Worm (Caenorhabditis elegans) whole organism, L1 larva: ENCODE measurements around the gene metl-2.
A peak's percentile ranks its signal among the peaks of the same experiment; 100 is the strongest.

Experiments used
- C04F5.9 ChIP-seq: sonication (generic microtip); optimal IDR thresholded peaks from 2 replicates; lab custom pipeline; 2016; ENCODE audit warnings: missing genetic modification characterization, missing compliant biosample characterization
- C16A3.4 ChIP-seq: fragments of 150-350 bp; optimal IDR thresholded peaks from 2 replicates; lab custom pipeline; 2014; ENCODE audit warnings: missing biosample characterization, missing genetic modification characterization
- aly-2 ChIP-seq: fragments of 150-350 bp; optimal IDR thresholded peaks from 2 replicates; lab custom pipeline; 2014; ENCODE audit warnings: missing biosample characterization, missing genetic modification characterization
- ama-1 ChIP-seq: fragments of 150-350 bp; optimal IDR thresholded peaks from 2 replicates; lab custom pipeline; 2014
- ceh-63 ChIP-seq: fragments of 200-800 bp; sonication (Bioruptor generic); optimal IDR thresholded peaks from 2 replicates; lab custom pipeline; 2018; ENCODE audit warnings: mild to moderate bottlenecking, missing genetic modification characterization, missing compliant biosample characterization
- ceh-8 ChIP-seq: fragments of 200-800 bp; sonication (Bioruptor generic); optimal IDR thresholded peaks from 2 replicates; lab custom pipeline; 2018; ENCODE audit warnings: mild to moderate bottlenecking, missing genetic modification characterization, moderate library complexity, missing compliant biosample characterization
- ceh-82 ChIP-seq, 3 experiments: fragments of 150-350 bp in 1 of 3; sonication (generic microtip) in 2 of 3; optimal IDR thresholded peaks; 2 replicates each; lab custom pipeline; 2014 to 2017; ENCODE audit warnings: missing biosample characterization in 3 of 3, missing genetic modification characterization in 3 of 3
- dpl-1 ChIP-seq, 3 experiments: fragments of 150-350 bp in 2 of 3; sonication (generic microtip) in 1 of 3; optimal IDR thresholded peaks; 2 replicates each; lab custom pipeline; 2014 to 2017; ENCODE audit warnings: missing biosample characterization in 3 of 3, missing genetic modification characterization in 3 of 3, missing genetic modification reagents in 3 of 3
- egl-13 ChIP-seq: sonication (generic microtip); optimal IDR thresholded peaks from 2 replicates; lab custom pipeline; 2016; ENCODE audit warnings: missing genotype, missing genetic modification reagents, missing genetic modification characterization, missing compliant biosample characterization
- elt-3 ChIP-seq, 6 experiments: fragments of 150-350 bp in 1 of 6; sonication (generic microtip); optimal IDR thresholded peaks; 2 replicates each; lab custom pipeline; 2017 to 2018; ENCODE audit warnings: missing biosample characterization in 6 of 6, missing genetic modification characterization in 6 of 6, inconsistent platforms in 1 of 6
- ets-5 ChIP-seq: fragments of 200-800 bp; sonication (Bioruptor generic); IDR thresholded peaks from 2 replicates; pipeline ENCODE4 v1.3.6; 2022; ENCODE audit warnings: missing genetic modification characterization, missing compliant biosample characterization
- fkh-10 ChIP-seq: sonication (generic microtip); optimal IDR thresholded peaks from 2 replicates; lab custom pipeline; 2017; ENCODE audit warnings: missing biosample characterization, missing genetic modification reagents, missing genetic modification characterization
- fkh-4 ChIP-seq: sonication (generic microtip); optimal IDR thresholded peaks from 2 replicates; lab custom pipeline; 2016; ENCODE audit warnings: missing compliant biosample characterization, missing genetic modification characterization, borderline replicate concordance
- fkh-8 ChIP-seq: sonication (generic microtip); optimal IDR thresholded peaks from 2 replicates; lab custom pipeline; 2016; ENCODE audit warnings: mild to moderate bottlenecking, missing genetic modification characterization, missing compliant biosample characterization
- fos-1 ChIP-seq: fragments of 150-350 bp; optimal IDR thresholded peaks from 2 replicates; lab custom pipeline; 2014; ENCODE audit warnings: missing biosample characterization, missing genetic modification characterization
- grh-1 ChIP-seq: fragments of 200-800 bp; sonication (Bioruptor generic); IDR thresholded peaks from 2 replicates; pipeline ENCODE4 v1.3.6; 2022; ENCODE audit warnings: missing genetic modification reagents, missing genetic modification characterization, missing compliant biosample characterization
- irx-1 ChIP-seq: sonication (generic microtip); optimal IDR thresholded peaks from 2 replicates; lab custom pipeline; 2016; ENCODE audit warnings: missing genetic modification characterization, missing compliant biosample characterization
- isw-1 ChIP-seq: fragments of 200-800 bp; sonication (Bioruptor generic); IDR thresholded peaks from 2 replicates; pipeline ENCODE4 v1.3.6; 2022; ENCODE audit warnings: missing genetic modification characterization, missing compliant biosample characterization
- lin-14 ChIP-seq: fragments of 200-800 bp; sonication (Bioruptor generic); optimal IDR thresholded peaks from 2 replicates; lab custom pipeline; 2018; ENCODE audit warnings: mild to moderate bottlenecking, missing genetic modification characterization, moderate library complexity, missing compliant biosample characterization
- lin-35 ChIP-seq, 2 experiments: fragments of 150-350 bp; optimal IDR thresholded peaks; 2 replicates each; lab custom pipeline; 2014; ENCODE audit warnings: missing biosample characterization in 2 of 2, missing genetic modification characterization in 2 of 2, missing genetic modification reagents in 2 of 2
- lsy-2 ChIP-seq, 2 experiments: fragments of 150-350 bp; optimal IDR thresholded peaks; 2 replicates each; lab custom pipeline; 2014; ENCODE audit warnings: missing biosample characterization in 2 of 2, missing genetic modification characterization in 2 of 2
- mdl-1 ChIP-seq, 2 experiments: fragments of 150-350 bp; optimal IDR thresholded peaks; 2 replicates each; lab custom pipeline; 2014 to 2017; ENCODE audit warnings: missing biosample characterization in 2 of 2, missing genetic modification characterization in 2 of 2, inconsistent platforms in 1 of 2
- mep-1 ChIP-seq: fragments of 150-350 bp; optimal IDR thresholded peaks from 2 replicates; lab custom pipeline; 2014; ENCODE audit warnings: missing biosample characterization, missing genetic modification characterization
- nhr-11 ChIP-seq: fragments of 150-350 bp; optimal IDR thresholded peaks from 2 replicates; lab custom pipeline; 2014; ENCODE audit warnings: missing biosample characterization, missing genetic modification characterization
- nhr-12 ChIP-seq: sonication (generic microtip); optimal IDR thresholded peaks from 2 replicates; lab custom pipeline; 2017; ENCODE audit warnings: missing biosample characterization, missing genetic modification characterization
- nhr-20 ChIP-seq: sonication (generic microtip); optimal IDR thresholded peaks from 2 replicates; lab custom pipeline; 2016; ENCODE audit warnings: mild to moderate bottlenecking, missing genetic modification characterization, missing compliant biosample characterization
- nhr-47 ChIP-seq: sonication (generic microtip); optimal IDR thresholded peaks from 2 replicates; lab custom pipeline; 2016; ENCODE audit warnings: mild to moderate bottlenecking, missing genetic modification characterization, moderate library complexity, missing compliant biosample characterization
- nhr-71 ChIP-seq: sonication (generic microtip); optimal IDR thresholded peaks from 2 replicates; lab custom pipeline; 2016; ENCODE audit warnings: mild to moderate bottlenecking, missing genetic modification characterization, moderate library complexity, missing compliant biosample characterization
- nhr-85 ChIP-seq: sonication (generic microtip); peaks from one replicate; lab custom pipeline; 2016; ENCODE audit warnings: missing genetic modification characterization, inconsistent platforms, missing compliant biosample characterization
- nhr-90 ChIP-seq: sonication (generic microtip); optimal IDR thresholded peaks from 2 replicates; lab custom pipeline; 2016; ENCODE audit warnings: mild to moderate bottlenecking, missing genetic modification characterization, missing compliant biosample characterization; ENCODE audit not compliant: poor library complexity
- pax-3 ChIP-seq: fragments of 200-800 bp; sonication (Bioruptor generic); optimal IDR thresholded peaks from 2 replicates; lab custom pipeline; 2018; ENCODE audit warnings: mild to moderate bottlenecking, missing genetic modification characterization, moderate library complexity, missing compliant biosample characterization
- pqm-1 ChIP-seq: sonication (generic microtip); optimal IDR thresholded peaks from 3 replicates; lab custom pipeline; 2017; ENCODE audit warnings: missing biosample characterization, missing genetic modification characterization
- skn-1 ChIP-seq: fragments of 150-350 bp; optimal IDR thresholded peaks from 2 replicates; lab custom pipeline; 2014; ENCODE audit warnings: missing biosample characterization, missing genetic modification characterization
- snpc-4 ChIP-seq: fragments of 150-350 bp; optimal IDR thresholded peaks from 2 replicates; lab custom pipeline; 2014; ENCODE audit warnings: missing biosample characterization, missing genetic modification characterization
- snu-23 ChIP-seq: sonication (generic microtip); optimal IDR thresholded peaks from 2 replicates; lab custom pipeline; 2016; ENCODE audit warnings: missing genetic modification characterization, missing compliant biosample characterization
- swsn-7 ChIP-seq: sonication (generic microtip); optimal IDR thresholded peaks from 2 replicates; lab custom pipeline; 2016; ENCODE audit warnings: missing genetic modification characterization, missing compliant biosample characterization
- tbx-2 ChIP-seq: sonication (generic microtip); optimal IDR thresholded peaks from 2 replicates; lab custom pipeline; 2016; ENCODE audit warnings: missing genetic modification characterization, missing compliant biosample characterization
- unc-98 ChIP-seq: fragments of 200-800 bp; sonication (Bioruptor generic); IDR thresholded peaks from 2 replicates; pipeline ENCODE4 v1.3.6; 2022; ENCODE audit warnings: missing genetic modification characterization, missing compliant biosample characterization
- xbp-1 ChIP-seq: sonication (generic microtip); optimal IDR thresholded peaks from 2 replicates; lab custom pipeline; 2016; ENCODE audit warnings: missing genetic modification characterization, missing compliant biosample characterization
- zip-4 ChIP-seq: fragments of 200-800 bp; sonication (Bioruptor generic); optimal IDR thresholded peaks from 2 replicates; lab custom pipeline; 2018; ENCODE audit warnings: mild to moderate bottlenecking, missing genetic modification characterization, moderate library complexity, missing compliant biosample characterization

metl-2 gene

DNA sequence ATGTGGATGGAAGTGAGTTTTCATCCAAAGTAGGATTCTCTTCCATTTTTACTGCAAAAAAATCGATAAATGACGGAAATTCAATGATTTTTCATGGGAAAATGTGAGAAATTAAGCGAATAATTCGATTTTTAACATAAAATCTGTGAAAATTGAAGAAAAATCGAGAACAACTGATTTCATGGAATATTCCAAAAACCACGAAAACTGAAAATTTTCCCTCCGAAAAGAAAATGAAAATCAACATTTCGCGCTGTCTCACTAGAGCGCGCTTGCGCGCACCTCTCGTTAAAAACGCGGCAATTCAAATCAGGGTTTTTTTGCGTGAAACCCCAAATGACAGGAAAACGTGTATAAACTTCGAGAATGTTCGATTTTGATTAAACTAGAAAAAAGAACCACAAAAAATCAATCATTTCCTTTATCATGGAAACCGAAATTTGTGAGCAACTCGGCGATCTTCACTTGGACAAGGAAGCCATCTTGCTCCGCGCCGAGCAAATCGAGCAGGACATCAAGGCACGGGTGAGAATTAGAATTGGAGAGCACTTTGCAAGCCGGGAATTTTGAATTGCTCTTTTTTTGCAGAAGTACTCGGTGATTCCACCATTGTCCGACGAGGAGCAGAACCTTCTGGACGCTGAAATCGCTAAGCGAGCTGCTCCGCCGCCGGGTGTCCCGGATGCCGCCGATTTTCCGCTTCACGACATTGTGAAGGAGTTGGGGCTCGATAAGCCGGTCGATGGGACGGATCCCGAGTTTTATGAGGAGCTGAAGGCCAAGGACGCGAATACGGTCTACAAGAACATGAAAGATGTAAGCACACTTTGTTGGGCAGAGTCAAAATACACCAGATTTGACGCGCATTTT is 40.9 kb downstream of the metl-2 start, which contains the start of the genes Y53F4B.9 and Y53F4B.11 (continued):
- TF ChIP-seq zip-4 (GFP tag; lab: Kevin White, UChicago) (peak; percentile 42), nhr-85 (tag; lab: Kevin White, UChicago) (peak; percentile 39), pax-3 (tag; lab: Kevin White, UChicago) (peak; percentile 63), irx-1 (tag; lab: Kevin White, UChicago) (peak; percentile 58), dpl-1 (GFP tag; optimal IDR thresholded peaks at IDR 0.05; lab: Kevin White, UChicago) (peak; percentile 99 to 100 (median 99)), grh-1 (GFP tag; lab: Robert Waterston, UW) (peak; percentile 43; the same call in 1 of the 2 replicates), C16A3.4 (tag; lab: Kevin White, UChicago) (peak; percentile 87), elt-3 (tag; optimal IDR thresholded peaks at IDR 0.05; lab: Kevin White, UChicago) (peak in 3 of 6 experiments; percentile 10 to 69 (median 53)), lin-35 (GFP tag; optimal IDR thresholded peaks at IDR 0.05; lab: Kevin White, UChicago) (peak; percentile 100), snu-23 (GFP tag; lab: Kevin White, UChicago) (peak; percentile 85), nhr-20 (peak; percentile 75), egl-13 (tag; lab: Kevin White, UChicago) (no peak), ama-1 (lab: Kevin White, UChicago) (no peak), fkh-8 (tag; lab: Kevin White, UChicago) (peak; percentile 75), pqm-1 (tag; lab: Kevin White, UChicago) (no peak), nhr-90 (peak; percentile 72), nhr-11 (tag; lab: Kevin White, UChicago) (peak; percentile 16), snpc-4 (tag; lab: Kevin White, UChicago) (peak; percentile 88), aly-2 (tag; lab: Kevin White, UChicago) (peak; percentile 82), tbx-2 (peak; percentile 78), mep-1 (tag; lab: Kevin White, UChicago) (peak; percentile 71), skn-1 (tag; lab: Kevin White, UChicago) (peak; percentile 68), C04F5.9 (tag; lab: Kevin White, UChicago) (no peak), nhr-47 (tag; lab: Kevin White, UChicago) (peak; percentile 88), isw-1 (peak; percentile 81), ceh-63 (GFP tag; lab: Kevin White, UChicago) (peak; percentile 42), mdl-1 (tag; optimal IDR thresholded peaks at IDR 0.05; lab: Kevin White, UChicago) (peak in 1 of 2 experiments; percentile 70), fkh-10 (GFP tag; lab: Kevin White, UChicago) (peak; percentile 60), unc-98 (GFP tag; lab: Robert Waterston, UW) (no peak), ceh-8 (GFP tag; lab: Kevin White, UChicago) (peak; percentile 22), nhr-12 (tag; lab: Kevin White, UChicago) (no peak), lsy-2 (tag; optimal IDR thresholded peaks at IDR 0.05; lab: Kevin White, UChicago) (peak; percentile 81 to 94), fos-1 (peak; percentile 72), fkh-4 (tag; lab: Kevin White, UChicago) (no peak), nhr-71 (tag; lab: Kevin White, UChicago) (peak; percentile 86), ceh-82 (tag; optimal IDR thresholded peaks at IDR 0.05; lab: Kevin White, UChicago) (peak; percentile 70 to 95 (median 70)), xbp-1 (peak; percentile 67)

DNA sequence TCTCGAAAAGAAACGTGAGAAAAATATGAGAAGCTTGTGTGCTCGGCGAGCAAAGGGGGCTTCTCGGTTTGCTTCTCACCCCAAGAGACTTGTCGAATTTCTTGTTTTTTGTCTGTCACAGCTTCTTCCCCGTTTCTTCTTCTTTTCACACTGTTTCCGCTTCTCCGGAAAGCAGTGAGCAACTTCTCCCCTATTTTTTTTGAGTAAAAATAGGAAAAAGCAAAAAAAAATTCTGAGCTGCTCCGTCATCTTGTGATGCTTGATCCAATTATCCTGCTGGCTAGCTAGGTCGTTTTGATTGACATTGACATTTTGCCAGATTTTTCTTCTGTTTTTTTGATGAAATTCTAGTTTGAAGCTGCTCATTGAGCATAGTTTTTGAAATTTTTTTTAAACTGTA is 44.7 kb downstream of the metl-2 start, which contains the start of gene Y53F4B.51:
Y53F4B.51 (minus strand) TSS at position 63 of the 400 bp plus-strand sequence.
- no peak for TF ChIP-seq aly-2 (tag; lab: Kevin White, UChicago)
- TF ChIP-seq ets-5 (GFP tag; lab: Robert Waterston, UW) = no peak
- no peak for TF ChIP-seq swsn-7 (tag; lab: Kevin White, UChicago)
- peak; percentile 74 for TF ChIP-seq fkh-10 (GFP tag; lab: Kevin White, UChicago)
- peak; percentile 46 for TF ChIP-seq lin-14
- TF ChIP-seq, all 84 proteins: peak for 2
